Worm (Caenorhabditis elegans) whole organism, L1 larva: ENCODE results near the gene C55C3.3.

Experiments
- C16A3.4 ChIP-seq: fragments of 150-350 bp; optimal IDR thresholded peaks from 2 replicates; lab custom pipeline; 2014; ENCODE audit warnings: missing biosample characterization, missing genetic modification characterization
- C34B4.2 ChIP-seq: sonication (generic microtip); optimal IDR thresholded peaks from 2 replicates; lab custom pipeline; 2017; ENCODE audit warnings: mild to moderate bottlenecking, missing genetic modification characterization, missing compliant biosample characterization
- F16B12.6 ChIP-seq: fragments of 150-350 bp; optimal IDR thresholded peaks from 2 replicates; lab custom pipeline; 2014; ENCODE audit warnings: missing biosample characterization, missing genetic modification characterization
- ama-1 ChIP-seq: fragments of 150-350 bp; optimal IDR thresholded peaks from 2 replicates; lab custom pipeline; 2014
- blmp-1 ChIP-seq: fragments of 150-350 bp; optimal IDR thresholded peaks from 2 replicates; lab custom pipeline; 2014; ENCODE audit warnings: missing biosample characterization, missing genetic modification characterization
- ceh-8 ChIP-seq: fragments of 200-800 bp; sonication (Bioruptor generic); optimal IDR thresholded peaks from 2 replicates; lab custom pipeline; 2018; ENCODE audit warnings: mild to moderate bottlenecking, missing genetic modification characterization, moderate library complexity, missing compliant biosample characterization
- ces-1 ChIP-seq: fragments of 150-350 bp; optimal IDR thresholded peaks from 2 replicates; lab custom pipeline; 2014; ENCODE audit warnings: missing biosample characterization, missing genetic modification reagents, missing genetic modification characterization
- efl-1 ChIP-seq, 4 experiments: fragments of 150-350 bp; optimal IDR thresholded peaks in 3 of 4; peaks in 1 of 4; 1 replicate in 1 of 4; 2 replicates in 3 of 4; lab custom pipeline; 2014; ENCODE audit warnings: missing biosample characterization in 2 of 4, missing genetic modification characterization in 2 of 4, missing genetic modification reagents in 2 of 4
- efl-3 ChIP-seq: fragments of 200-800 bp; sonication (Bioruptor generic); optimal IDR thresholded peaks from 2 replicates; lab custom pipeline; 2018; ENCODE audit warnings: mild to moderate bottlenecking, missing genetic modification characterization, missing compliant biosample characterization
- egl-27 ChIP-seq, 2 experiments: fragments of 150-350 bp in 1 of 2; sonication (generic microtip); optimal IDR thresholded peaks; 3 replicates each; lab custom pipeline; 2017 to 2018; ENCODE audit warnings: missing biosample characterization in 2 of 2, missing genetic modification characterization in 2 of 2, missing genetic modification reagents in 2 of 2
- elt-2 ChIP-seq: sonication (generic microtip); optimal IDR thresholded peaks from 2 replicates; lab custom pipeline; 2016; ENCODE audit warnings: missing genetic modification characterization, mild to moderate bottlenecking, inconsistent platforms, missing compliant biosample characterization, missing genetic modification reagents
- elt-3 ChIP-seq, 6 experiments: fragments of 150-350 bp in 1 of 6; sonication (generic microtip); optimal IDR thresholded peaks; 2 replicates each; lab custom pipeline; 2017 to 2018; ENCODE audit warnings: missing biosample characterization in 6 of 6, missing genetic modification characterization in 6 of 6, inconsistent platforms in 1 of 6
- fkh-10 ChIP-seq: sonication (generic microtip); optimal IDR thresholded peaks from 2 replicates; lab custom pipeline; 2017; ENCODE audit warnings: missing biosample characterization, missing genetic modification reagents, missing genetic modification characterization
- fkh-4 ChIP-seq: sonication (generic microtip); optimal IDR thresholded peaks from 2 replicates; lab custom pipeline; 2016; ENCODE audit warnings: missing compliant biosample characterization, missing genetic modification characterization, borderline replicate concordance
- fos-1 ChIP-seq: fragments of 150-350 bp; optimal IDR thresholded peaks from 2 replicates; lab custom pipeline; 2014; ENCODE audit warnings: missing biosample characterization, missing genetic modification characterization
- hpl-2 ChIP-seq: fragments of 150-350 bp; optimal IDR thresholded peaks from 2 replicates; lab custom pipeline; 2014; ENCODE audit warnings: missing biosample characterization, missing genetic modification reagents, missing genetic modification characterization
- irx-1 ChIP-seq: sonication (generic microtip); optimal IDR thresholded peaks from 2 replicates; lab custom pipeline; 2016; ENCODE audit warnings: missing genetic modification characterization, missing compliant biosample characterization
- isw-1 ChIP-seq: fragments of 200-800 bp; sonication (Bioruptor generic); IDR thresholded peaks from 2 replicates; pipeline ENCODE4 v1.3.6; 2022; ENCODE audit warnings: missing genetic modification characterization, missing compliant biosample characterization
- lin-14 ChIP-seq: fragments of 200-800 bp; sonication (Bioruptor generic); optimal IDR thresholded peaks from 2 replicates; lab custom pipeline; 2018; ENCODE audit warnings: mild to moderate bottlenecking, missing genetic modification characterization, moderate library complexity, missing compliant biosample characterization
- lir-3 ChIP-seq: sonication (generic microtip); optimal IDR thresholded peaks from 2 replicates; lab custom pipeline; 2016; ENCODE audit warnings: mild to moderate bottlenecking, missing genetic modification characterization, moderate library complexity, missing compliant biosample characterization; ENCODE audit not compliant: poor library complexity
- mef-2 ChIP-seq: fragments of 150-350 bp; optimal IDR thresholded peaks from 2 replicates; lab custom pipeline; 2014; ENCODE audit warnings: missing biosample characterization, missing genetic modification characterization
- mep-1 ChIP-seq: fragments of 150-350 bp; optimal IDR thresholded peaks from 2 replicates; lab custom pipeline; 2014; ENCODE audit warnings: missing biosample characterization, missing genetic modification characterization
- nhr-11 ChIP-seq: fragments of 150-350 bp; optimal IDR thresholded peaks from 2 replicates; lab custom pipeline; 2014; ENCODE audit warnings: missing biosample characterization, missing genetic modification characterization
- nhr-84 ChIP-seq: sonication (generic microtip); optimal IDR thresholded peaks from 2 replicates; lab custom pipeline; 2017; ENCODE audit warnings: missing biosample characterization, missing genetic modification characterization
- nhr-85 ChIP-seq: sonication (generic microtip); peaks from one replicate; lab custom pipeline; 2016; ENCODE audit warnings: missing genetic modification characterization, inconsistent platforms, missing compliant biosample characterization
- pag-3 ChIP-seq: sonication (generic microtip); optimal IDR thresholded peaks from 2 replicates; lab custom pipeline; 2017; ENCODE audit warnings: missing genetic modification characterization, mild to moderate bottlenecking, missing compliant biosample characterization, antibody characterized with exemption, borderline replicate concordance; ENCODE audit not compliant: insufficient read depth
- skn-1 ChIP-seq: fragments of 150-350 bp; optimal IDR thresholded peaks from 2 replicates; lab custom pipeline; 2014; ENCODE audit warnings: missing biosample characterization, missing genetic modification characterization
- snu-23 ChIP-seq: sonication (generic microtip); optimal IDR thresholded peaks from 2 replicates; lab custom pipeline; 2016; ENCODE audit warnings: missing genetic modification characterization, missing compliant biosample characterization
- unc-30 ChIP-seq: sonication (generic microtip); optimal IDR thresholded peaks from 2 replicates; lab custom pipeline; 2017; ENCODE audit warnings: missing biosample characterization, missing genetic modification characterization
- unc-86 ChIP-seq: sonication (generic microtip); optimal IDR thresholded peaks from 2 replicates; lab custom pipeline; 2016; ENCODE audit warnings: missing genetic modification characterization, missing compliant biosample characterization
- vab-15 ChIP-seq: sonication (generic microtip); optimal IDR thresholded peaks from 2 replicates; lab custom pipeline; 2017; ENCODE audit warnings: missing genotype, mild to moderate bottlenecking, missing genetic modification characterization, missing compliant biosample characterization
- xbp-1 ChIP-seq: sonication (generic microtip); optimal IDR thresholded peaks from 2 replicates; lab custom pipeline; 2016; ENCODE audit warnings: missing genetic modification characterization, missing compliant biosample characterization

The C55C3.3 gene

DNA sequence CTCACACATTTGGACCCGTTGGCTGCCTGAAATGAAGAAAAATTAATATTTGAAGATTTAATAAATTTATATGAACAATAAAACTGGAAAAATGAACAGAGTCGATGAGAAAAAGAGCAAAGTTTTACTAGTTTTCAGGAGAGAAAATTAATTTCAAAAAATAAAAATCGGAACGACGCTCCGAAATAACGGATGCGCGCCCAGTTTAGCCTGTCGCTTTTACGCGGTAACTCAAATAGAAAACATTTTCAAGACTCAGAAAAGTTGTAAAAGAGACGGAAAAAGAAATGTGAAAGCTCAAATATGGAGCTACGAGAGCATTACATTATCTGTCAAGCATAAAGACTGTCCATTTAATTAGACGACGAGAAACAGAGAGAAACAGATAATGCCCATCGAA is 18.4 kb downstream of the C55C3.3 start, which contains the start of the genes C55C3.73 and perm-5:
C55C3.73 (minus strand) TSS at position 9 of the 400 bp plus-strand sequence.
perm-5 (minus strand) TSS at position 26 of the 400 bp plus-strand sequence.
- no peak for TF ChIP-seq elt-3 (tag; optimal IDR thresholded peaks at IDR 0.05; lab: Kevin White, UChicago)
- peak in 1 of 2 experiments; percentile 2 for TF ChIP-seq efl-1 (optimal IDR thresholded peaks at IDR 0.05; lab: Kevin White, UChicago)
- no peak for TF ChIP-seq efl-1 (GFP tag; optimal IDR thresholded peaks at IDR 0.05 in 1 of 2; lab: Kevin White, UChicago)

DNA sequence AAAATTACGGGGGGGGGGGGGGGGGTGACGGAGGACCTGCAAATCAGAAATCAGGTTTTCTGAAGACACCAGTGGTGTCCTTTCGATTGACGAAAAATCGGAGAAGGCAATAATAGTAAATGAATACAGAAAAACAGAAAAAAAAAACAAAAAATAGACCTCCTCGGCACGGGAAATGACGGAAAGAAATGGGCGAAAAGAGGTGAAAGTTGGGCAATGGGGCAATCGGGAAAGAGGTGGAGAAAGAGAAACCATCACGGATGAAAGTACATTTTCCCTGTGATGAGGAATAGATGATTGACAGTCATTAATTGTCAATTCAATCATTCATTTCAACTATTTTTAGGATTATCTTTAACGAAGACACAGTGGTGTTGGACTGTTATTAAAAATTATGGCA is 18.8 kb downstream of the C55C3.3 start:
- TF ChIP-seq C16A3.4 (tag; lab: Kevin White, UChicago) = no peak
- no peak for TF ChIP-seq F16B12.6
- no peak for TF ChIP-seq nhr-84 (tag; lab: Kevin White, UChicago)
- TF ChIP-seq elt-3 (tag; optimal IDR thresholded peaks at IDR 0.05; lab: Kevin White, UChicago) = no peak
- no peak for TF ChIP-seq ama-1 (lab: Kevin White, UChicago)
- no peak for TF ChIP-seq lin-14
- TF ChIP-seq C34B4.2 (tag; lab: Kevin White, UChicago) = no peak
- no peak for TF ChIP-seq mef-2 (tag; lab: Kevin White, UChicago)
- TF ChIP-seq blmp-1 (tag; lab: Kevin White, UChicago) = peak; percentile 99
- TF ChIP-seq xbp-1 (tag; lab: Kevin White, UChicago) = no peak
- no peak for TF ChIP-seq unc-86
- TF ChIP-seq fkh-4 (tag; lab: Kevin White, UChicago) = no peak
- no peak for TF ChIP-seq nhr-11 (tag; lab: Kevin White, UChicago)
- TF ChIP-seq isw-1 (GFP tag; lab: Robert Waterston, UW) = no peak
- no peak for TF ChIP-seq unc-30 (tag; lab: Kevin White, UChicago)
- peak; percentile 58 for TF ChIP-seq nhr-85 (tag; lab: Kevin White, UChicago)
- no peak for TF ChIP-seq ceh-8 (GFP tag; lab: Kevin White, UChicago)

DNA sequence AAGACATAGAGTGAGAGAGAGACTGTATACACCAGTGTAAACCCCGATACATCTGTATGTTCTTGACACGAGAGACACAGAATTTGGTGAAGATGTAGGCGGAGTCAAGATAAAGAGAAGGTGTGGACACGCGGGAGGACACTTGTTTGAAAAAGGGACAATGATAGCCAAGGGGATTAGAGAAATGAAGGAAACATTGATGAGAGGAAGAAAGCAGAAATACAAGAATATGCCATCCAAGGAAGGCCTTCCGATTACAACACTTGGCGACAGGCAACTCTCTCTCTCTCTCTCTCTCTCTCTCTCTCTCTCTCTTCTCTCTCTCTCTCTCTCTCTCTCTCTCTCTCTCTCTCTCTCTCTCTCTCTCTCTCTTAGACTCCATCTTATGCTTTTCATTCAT is 21.5 kb downstream of the C55C3.3 start:
- no peak for TF ChIP-seq fos-1 (tag; lab: Kevin White, UChicago)
- peak; percentile 79 for TF ChIP-seq blmp-1 (tag; lab: Kevin White, UChicago)
- peak; percentile 46 for TF ChIP-seq nhr-85 (tag; lab: Kevin White, UChicago)
- TF ChIP-seq irx-1 (tag; lab: Kevin White, UChicago) = no peak
- no peak for TF ChIP-seq lin-14
- TF ChIP-seq mep-1 (tag; lab: Kevin White, UChicago) = peak; percentile 3
- TF ChIP-seq snu-23 = peak; percentile 27
- peak in 1 of 6 experiments; percentile 59 for TF ChIP-seq elt-3 (tag; optimal IDR thresholded peaks at IDR 0.05; lab: Kevin White, UChicago)

DNA sequence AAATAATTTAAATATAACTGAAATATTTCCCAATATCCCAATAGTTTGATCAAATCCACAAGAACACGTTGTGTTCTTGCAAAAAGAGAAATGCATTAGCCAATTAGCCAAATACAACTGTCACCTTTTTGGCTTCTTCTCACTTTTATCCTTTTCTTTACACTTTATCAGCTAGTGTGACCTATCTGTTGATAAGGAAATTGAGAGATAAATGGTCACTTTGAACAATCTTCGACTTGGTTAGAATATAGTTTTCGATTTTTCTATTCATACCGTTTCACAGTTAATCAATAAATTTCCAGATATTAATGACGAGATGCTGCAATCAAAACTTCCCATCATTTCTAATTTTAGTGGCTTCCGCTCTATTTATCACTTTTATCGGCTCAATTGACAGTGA is 23.7 kb downstream of the C55C3.3 start, which contains the start of gene C55C3.1:
C55C3.1 (plus strand) TSS at position 301 of the 400 bp plus-strand sequence.
- TF ChIP-seq C16A3.4 (tag; lab: Kevin White, UChicago) (no peak), blmp-1 (tag; lab: Kevin White, UChicago) (peak; percentile 88), skn-1 (tag; lab: Kevin White, UChicago) (no peak), pag-3 (no peak), nhr-85 (tag; lab: Kevin White, UChicago) (peak; percentile 19)

DNA sequence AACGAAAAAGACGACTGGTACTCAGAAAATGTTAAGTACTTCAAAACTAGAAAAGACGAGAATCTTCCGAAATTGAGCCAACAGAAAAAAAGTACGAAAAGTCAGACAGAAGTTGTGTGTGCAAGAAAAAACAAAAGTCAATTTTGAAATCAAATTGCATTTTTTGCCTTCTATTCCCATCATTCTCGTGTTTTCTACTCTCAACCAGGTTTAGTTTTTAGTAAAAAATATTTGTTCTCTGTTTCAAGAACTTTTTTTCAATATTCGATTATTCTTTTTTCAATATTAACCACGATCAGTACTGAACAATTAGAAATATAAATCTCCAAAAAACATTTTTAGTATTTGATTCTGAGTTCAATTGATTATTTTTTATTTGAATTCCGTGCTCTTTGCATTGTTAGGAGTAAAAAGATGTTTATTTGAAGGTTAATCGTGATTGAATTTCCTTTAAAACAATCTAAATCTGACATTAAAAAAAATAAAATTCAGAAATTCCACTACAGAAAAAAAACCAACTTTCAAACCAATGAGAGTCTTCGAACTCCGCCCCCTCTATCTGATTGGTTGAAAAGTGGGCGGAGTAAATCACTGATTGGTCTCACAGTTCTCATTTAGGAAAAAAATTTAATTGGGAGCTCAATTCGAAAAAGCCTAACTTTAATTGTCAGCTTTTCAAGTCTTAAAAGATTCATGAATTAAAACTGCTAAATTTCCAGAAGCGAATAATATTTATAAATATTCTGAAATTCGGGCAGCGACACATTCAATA is 30.4 kb downstream of the C55C3.3 start:
- TF ChIP-seq vab-15 (tag; lab: Kevin White, UChicago) (no peak), efl-3 (no peak), snu-23 (no peak), ces-1 (GFP tag; lab: Kevin White, UChicago) (no peak), C34B4.2 (tag; lab: Kevin White, UChicago) (no peak), elt-3 (tag; optimal IDR thresholded peaks at IDR 0.05; lab: Kevin White, UChicago) (no peak), elt-2 (tag; lab: Kevin White, UChicago) (no peak), egl-27 (tag; optimal IDR thresholded peaks at IDR 0.05; lab: Kevin White, UChicago) (no peak), efl-1 (optimal IDR thresholded peaks at IDR 0.05; lab: Kevin White, UChicago) (no peak), efl-1 (GFP tag; optimal IDR thresholded peaks at IDR 0.05 in 1 of 2; lab: Kevin White, UChicago) (peak in 1 of 2 experiments; percentile 41), blmp-1 (tag; lab: Kevin White, UChicago) (no peak), hpl-2 (no peak), lir-3 (tag; lab: Kevin White, UChicago) (no peak), fkh-10 (GFP tag; lab: Kevin White, UChicago) (peak; percentile 29)
